Fruit fly (Drosophila melanogaster) whole organism, embryonic: ENCODE results near the gene CG7912.
A peak's percentile ranks its signal among the peaks of the same experiment; 100 is the strongest.

Experiments
- Atf-2 ChIP-seq: fragments of 200-800 bp; sonication (Bioruptor generic); optimal IDR thresholded peaks from 2 replicates; lab custom pipeline; 2016; ENCODE audit warnings: missing biosample characterization, missing genetic modification characterization
- B-H2 ChIP-seq: fragments of 200-800 bp; sonication (Bioruptor generic); optimal IDR thresholded peaks from 2 replicates; lab custom pipeline; 2018; ENCODE audit warnings: missing biosample characterization, mild to moderate bottlenecking, missing genetic modification characterization
- Bteb2 ChIP-seq: fragments of 200-800 bp; sonication (Bioruptor generic); optimal IDR thresholded peaks from 2 replicates; lab custom pipeline; 2016; ENCODE audit warnings: missing biosample characterization, missing genetic modification characterization
- CG10565 ChIP-seq: fragments of 200-800 bp; sonication (Bioruptor generic); optimal IDR thresholded peaks from 3 replicates; lab custom pipeline; 2016; ENCODE audit warnings: missing biosample characterization, mild to moderate bottlenecking, missing genetic modification characterization
- CG10654 ChIP-seq: fragments of 200-800 bp; sonication (Bioruptor generic); optimal IDR thresholded peaks from 2 replicates; lab custom pipeline; 2016; ENCODE audit warnings: missing biosample characterization, missing genetic modification characterization
- CG11695 ChIP-seq: fragments of 200-800 bp; sonication (Bioruptor generic); IDR thresholded peaks from 3 replicates; pipeline ENCODE4 v1.3.6; 2022; ENCODE audit warnings: missing biosample characterization, missing genetic modification characterization
- CG13287 ChIP-seq: fragments of 200-800 bp; sonication (Bioruptor generic); IDR thresholded peaks from 2 replicates; pipeline ENCODE4 v1.3.6; 2022; ENCODE audit warnings: missing biosample characterization, missing genetic modification characterization; ENCODE audit not compliant: partially characterized antibody
- CG13424 ChIP-seq: fragments of 200-800 bp; sonication (Bioruptor generic); optimal IDR thresholded peaks from 2 replicates; lab custom pipeline; 2019; ENCODE audit warnings: missing biosample characterization, mild to moderate bottlenecking, missing genetic modification characterization, moderate library complexity
- CG13624 ChIP-seq: fragments of 200-800 bp; sonication (Bioruptor generic); optimal IDR thresholded peaks from 2 replicates; lab custom pipeline; 2016; ENCODE audit warnings: missing biosample characterization, missing genetic modification characterization
- CG13894 ChIP-seq: fragments of 200-800 bp; sonication (Bioruptor generic); optimal IDR thresholded peaks from 3 replicates; lab custom pipeline; 2018; ENCODE audit warnings: missing biosample characterization, mild to moderate bottlenecking, missing genetic modification characterization, moderate library complexity
- CG16863 ChIP-seq: fragments of 200-800 bp; sonication (Bioruptor generic); optimal IDR thresholded peaks from 3 replicates; lab custom pipeline; 2016; ENCODE audit warnings: missing biosample characterization, missing genetic modification characterization
- CG17186 ChIP-seq: fragments of 200-800 bp; sonication (Bioruptor generic); optimal IDR thresholded peaks from 3 replicates; lab custom pipeline; 2017; ENCODE audit warnings: missing biosample characterization, missing genetic modification reagents, missing genetic modification characterization
- CG17612 ChIP-seq: fragments of 200-800 bp; sonication (Bioruptor generic); IDR thresholded peaks from 2 replicates; pipeline ENCODE4 v1.3.6; 2022; ENCODE audit warnings: missing biosample characterization, missing genetic modification characterization
- CG18011 ChIP-seq: fragments of 200-800 bp; sonication (Bioruptor generic); optimal IDR thresholded peaks from 2 replicates; lab custom pipeline; 2017; ENCODE audit warnings: missing biosample characterization, missing genetic modification characterization, mild to moderate bottlenecking, moderate library complexity, missing genotype
- CG18599 ChIP-seq: fragments of 200-800 bp; sonication (Bioruptor generic); optimal IDR thresholded peaks from 3 replicates; lab custom pipeline; 2017; ENCODE audit warnings: missing biosample characterization, missing genetic modification characterization, mild to moderate bottlenecking, moderate library complexity, missing genetic modification reagents
- CG2202 ChIP-seq: fragments of 200-800 bp; sonication (Bioruptor generic); optimal IDR thresholded peaks from 2 replicates; lab custom pipeline; 2018; ENCODE audit warnings: missing biosample characterization, mild to moderate bottlenecking, missing genetic modification characterization
- CG31441 ChIP-seq: fragments of 200-800 bp; sonication (Bioruptor generic); IDR thresholded peaks from 2 replicates; pipeline ENCODE4 v1.3.6; 2022; ENCODE audit warnings: missing biosample characterization, missing genetic modification characterization
- CG42726 ChIP-seq: fragments of 200-800 bp; sonication (Bioruptor generic); IDR thresholded peaks from 2 replicates; pipeline ENCODE4 v1.3.6; 2022; ENCODE audit warnings: missing biosample characterization, missing genetic modification characterization; ENCODE audit not compliant: partially characterized antibody
- CG6654 ChIP-seq: fragments of 200-800 bp; sonication (Bioruptor generic); optimal IDR thresholded peaks from 2 replicates; lab custom pipeline; 2017; ENCODE audit warnings: missing biosample characterization, mild to moderate bottlenecking, missing genetic modification characterization
- CG8281 ChIP-seq: fragments of 200-800 bp; sonication (Bioruptor generic); optimal IDR thresholded peaks from 2 replicates; lab custom pipeline; 2018; ENCODE audit warnings: missing biosample characterization, mild to moderate bottlenecking, missing genetic modification characterization, moderate library complexity
- CG8290 ChIP-seq, 3 experiments: fragments of 200-800 bp; sonication (Bioruptor generic); optimal IDR thresholded peaks; 2 replicates each; lab custom pipeline; 2016 to 2019; ENCODE audit warnings: missing biosample characterization in 3 of 3, missing genetic modification characterization in 3 of 3, mild to moderate bottlenecking in 2 of 3, moderate library complexity in 1 of 3
- Camta ChIP-seq: fragments of 200-800 bp; sonication (Bioruptor generic); optimal IDR thresholded peaks from 2 replicates; lab custom pipeline; 2016; ENCODE audit warnings: missing biosample characterization, missing genetic modification characterization
- CrebB ChIP-seq: fragments of 200-800 bp; sonication (Bioruptor generic); optimal IDR thresholded peaks from 3 replicates; lab custom pipeline; 2018; ENCODE audit warnings: missing biosample characterization, mild to moderate bottlenecking, missing genetic modification characterization
- D19B ChIP-seq: fragments of 200-800 bp; sonication (Bioruptor generic); optimal IDR thresholded peaks from 2 replicates; lab custom pipeline; 2017; ENCODE audit warnings: missing biosample characterization, mild to moderate bottlenecking, missing genetic modification characterization
- Eip74EF ChIP-seq, 2 experiments: fragments of 200-800 bp in 1 of 2; fragments of >200 bp in 1 of 2; sonication (Bioruptor generic) in 1 of 2; optimal IDR thresholded peaks; 2 replicates each; lab custom pipeline; 2017 to 2019; ENCODE audit warnings: missing biosample characterization in 2 of 2, missing genetic modification characterization in 2 of 2, mild to moderate bottlenecking in 1 of 2, moderate library complexity in 1 of 2
- H15 ChIP-seq: fragments of 200-800 bp; sonication (Bioruptor generic); IDR thresholded peaks from 3 replicates; pipeline ENCODE4 v1.3.6; 2022; ENCODE audit warnings: missing biosample characterization, missing genetic modification characterization
- HLH54F ChIP-seq: fragments of 200-800 bp; sonication (Bioruptor generic); optimal IDR thresholded peaks from 3 replicates; lab custom pipeline; 2016; ENCODE audit warnings: missing biosample characterization, missing genetic modification characterization
- Hmr ChIP-seq: fragments of 200-800 bp; sonication (Bioruptor generic); optimal IDR thresholded peaks from 3 replicates; lab custom pipeline; 2017; ENCODE audit warnings: mild to moderate bottlenecking, missing biosample characterization, missing genetic modification reagents, missing genetic modification characterization
- Hsf ChIP-seq: fragments of 200-800 bp; sonication (Bioruptor generic); optimal IDR thresholded peaks from 3 replicates; lab custom pipeline; 2016; ENCODE audit warnings: missing biosample characterization, missing genetic modification characterization
- Med ChIP-seq: fragments of 200-800 bp; sonication (Bioruptor generic); peaks from one replicate; lab custom pipeline; 2016; ENCODE audit warnings: missing biosample characterization, missing genetic modification characterization, mild to moderate bottlenecking, inconsistent platforms, moderate library complexity
- Optix ChIP-seq: fragments of 200-800 bp; sonication (Bioruptor generic); IDR thresholded peaks from 3 replicates; pipeline ENCODE4 v1.3.6; 2022; ENCODE audit warnings: missing biosample characterization, missing genetic modification characterization
- PHDP ChIP-seq: fragments of 200-800 bp; sonication (Bioruptor generic); optimal IDR thresholded peaks from 3 replicates; lab custom pipeline; 2018; ENCODE audit warnings: missing biosample characterization, mild to moderate bottlenecking, missing genetic modification characterization, moderate library complexity
- Six4 ChIP-seq: fragments of 200-800 bp; sonication (Bioruptor generic); optimal IDR thresholded peaks from 2 replicates; lab custom pipeline; 2016; ENCODE audit warnings: missing biosample characterization, missing genetic modification characterization
- TFAM ChIP-seq: fragments of 200-800 bp; sonication (Bioruptor generic); optimal IDR thresholded peaks from 2 replicates; lab custom pipeline; 2017; ENCODE audit warnings: missing biosample characterization, missing genetic modification characterization, inconsistent platforms
- Xrp1 ChIP-seq: fragments of 200-800 bp; sonication (Bioruptor generic); IDR thresholded peaks from 2 replicates; pipeline ENCODE4 v1.3.6; 2022; ENCODE audit warnings: missing biosample characterization, missing genetic modification characterization
- ara ChIP-seq: fragments of 200-800 bp; sonication (Bioruptor generic); IDR thresholded peaks from 2 replicates; pipeline ENCODE4 v1.3.6; 2022; ENCODE audit warnings: missing biosample characterization, missing genetic modification characterization
- ase ChIP-seq: fragments of 200-800 bp; sonication (Bioruptor generic); IDR thresholded peaks from 3 replicates; pipeline ENCODE4 v1.3.6; 2022; ENCODE audit warnings: missing biosample characterization, missing genetic modification characterization
- bbx ChIP-seq: fragments of 200-800 bp; sonication (Bioruptor generic); IDR thresholded peaks from 2 replicates; pipeline ENCODE4 v1.3.6; 2022; ENCODE audit warnings: missing biosample characterization, missing genetic modification characterization; ENCODE audit not compliant: partially characterized antibody
- chn ChIP-seq: fragments of 200-800 bp; sonication (Bioruptor generic); optimal IDR thresholded peaks from 2 replicates; lab custom pipeline; 2016; ENCODE audit warnings: missing biosample characterization, missing genetic modification characterization
- cwo ChIP-seq: fragments of 200-800 bp; sonication (Bioruptor generic); optimal IDR thresholded peaks from 3 replicates; lab custom pipeline; 2017; ENCODE audit warnings: missing biosample characterization, missing genetic modification characterization, mild to moderate bottlenecking, moderate library complexity, missing genetic modification reagents
- dm ChIP-seq: fragments of 200-800 bp; sonication (Bioruptor generic); optimal IDR thresholded peaks from 3 replicates; lab custom pipeline; 2016; ENCODE audit warnings: missing biosample characterization, missing genetic modification characterization
- gfzf ChIP-seq: fragments of 200-800 bp; sonication (Bioruptor generic); optimal IDR thresholded peaks from 2 replicates; lab custom pipeline; 2016; ENCODE audit warnings: missing biosample characterization, mild to moderate bottlenecking, missing genetic modification characterization, moderate library complexity
- hth ChIP-seq: fragments of >200 bp; optimal IDR thresholded peaks from 2 replicates; lab custom pipeline; 2017; ENCODE audit warnings: inconsistent platforms
- insv ChIP-seq, 2 experiments: fragments of 200-800 bp; sonication (Bioruptor generic); optimal IDR thresholded peaks; 3 replicates each; lab custom pipeline; 2016 to 2018; ENCODE audit warnings: missing biosample characterization in 2 of 2, missing genetic modification characterization in 2 of 2
- nerfin-2 ChIP-seq: fragments of 200-800 bp; sonication (Bioruptor generic); IDR thresholded peaks from 2 replicates; pipeline ENCODE4 v1.3.6; 2022; ENCODE audit warnings: missing biosample characterization, missing genetic modification characterization; ENCODE audit not compliant: partially characterized antibody
- prd ChIP-seq, 3 experiments: fragments of >200 bp in 2 of 3; fragments of 200-800 bp in 1 of 3; sonication (Bioruptor generic) in 1 of 3; optimal IDR thresholded peaks in 2 of 3; IDR thresholded peaks in 1 of 3; 2 replicates in 2 of 3; 3 replicates in 1 of 3; pipeline versions ENCODE4 v1.3.6 to Lab custom; 2017 to 2022; ENCODE audit warnings: missing biosample characterization in 1 of 3, missing genetic modification characterization in 1 of 3
- row ChIP-seq: fragments of 200-800 bp; sonication (Bioruptor generic); IDR thresholded peaks from 3 replicates; pipeline ENCODE4 v1.3.6; 2022; ENCODE audit warnings: missing biosample characterization, missing genetic modification characterization
- scrt ChIP-seq: fragments of 200-800 bp; sonication (Bioruptor generic); optimal IDR thresholded peaks from 2 replicates; lab custom pipeline; 2018; ENCODE audit warnings: missing biosample characterization, mild to moderate bottlenecking, missing genetic modification characterization, moderate library complexity
- ssp ChIP-seq: fragments of 200-800 bp; sonication (Bioruptor generic); IDR thresholded peaks from 2 replicates; pipeline ENCODE4 v1.3.6; 2022; ENCODE audit warnings: missing biosample characterization, missing genetic modification characterization

CG7912 gene

dm6 chr3R:30050448-30050847 is 41.5 kb upstream of the CG7912 start (continued):
- TF ChIP-seq Hsf (no peak), CG13424 (tag; lab: Kevin White, UChicago) (no peak), CG2202 (tag; lab: Kevin White, UChicago) (no peak), Optix (no peak), TFAM (GFP tag; lab: Kevin White, UChicago) (no peak), CG16863 (no peak), row (peak; percentile 30; the same call in 2 of the 3 replicates), PHDP (no peak), Med (GFP tag; lab: Kevin White, UChicago) (peak; percentile 53), cwo (GFP tag; lab: Kevin White, UChicago) (no peak), CG10654 (no peak), CG8281 (tag; lab: Kevin White, UChicago) (no peak), CG18011 (GFP tag; lab: Kevin White, UChicago) (no peak), D19B (GFP tag; lab: Kevin White, UChicago) (no peak), CG42726 (GFP tag; lab: Robert Waterston, UW) (no peak), bbx (no peak), CG17186 (GFP tag; lab: Kevin White, UChicago) (no peak), CG31441 (GFP tag; lab: Robert Waterston, UW) (no peak), Eip74EF (GFP tag; optimal IDR thresholded peaks at IDR 0.05; lab: Kevin White, UChicago) (no peak), Six4 (GFP tag; lab: Kevin White, UChicago) (no peak), dm (GFP tag; lab: Kevin White, UChicago) (no peak), CG8290 (GFP tag; optimal IDR thresholded peaks at IDR 0.05; lab: Kevin White, UChicago) (no peak), CG8290 (tag; optimal IDR thresholded peaks at IDR 0.05; lab: Kevin White, UChicago) (peak in 1 of 2 experiments; percentile 26), ssp (GFP tag; lab: Robert Waterston, UW) (no peak), scrt (no peak), ase (GFP tag; lab: Robert Waterston, UW) (no peak), Bteb2 (no peak), CG18599 (GFP tag; lab: Kevin White, UChicago) (no peak), CG13624 (GFP tag; lab: Kevin White, UChicago) (no peak), Hmr (no peak), CG13287 (GFP tag; lab: Robert Waterston, UW) (no peak), CrebB (tag; lab: Kevin White, UChicago) (no peak), CG17612 (peak; percentile 42; the same call in 1 of the 2 replicates), CG11695 (GFP tag; lab: Robert Waterston, UW) (no peak), Atf-2 (GFP tag; lab: Kevin White, UChicago) (no peak), nerfin-2 (no peak)

dm6 chr3R:30046029-30047001 is 37.3 kb upstream of the CG7912 start, which contains the start of the genes RpL32 and CG7943:
Gene RpL32 (minus strand): TSS chr3R:30046161.
Gene CG7943 (plus strand): TSS chr3R:30046470.
- TF ChIP-seq CG13894 (tag; lab: Kevin White, UChicago): peak; percentile 91
- TF ChIP-seq CG6654 (GFP tag; lab: Kevin White, UChicago): peak; percentile 84
- TF ChIP-seq H15 (GFP tag; lab: Robert Waterston, UW): peak; percentile 93
- TF ChIP-seq B-H2 (GFP tag; lab: Kevin White, UChicago): peak; percentile 95
- TF ChIP-seq gfzf (GFP tag; lab: Kevin White, UChicago): peak; percentile 75
- peak in 1 of 2 experiments; percentile 74 for TF ChIP-seq insv (GFP tag; optimal IDR thresholded peaks at IDR 0.05; lab: Kevin White, UChicago)
- TF ChIP-seq PHDP: peak; percentile 91
- peak; percentile 94 for TF ChIP-seq Xrp1 (GFP tag; lab: Robert Waterston, UW)
- TF ChIP-seq Camta: peak; percentile 98
- TF ChIP-seq CG10565 (GFP tag; lab: Kevin White, UChicago): peak; percentile 90
- TF ChIP-seq prd (optimal IDR thresholded peaks at IDR 0.05; lab: Kevin White, UChicago): no peak
- TF ChIP-seq prd (GFP tag; IDR thresholded peaks at IDR 0.05; lab: Robert Waterston, UW): peak; percentile 97
- peak; percentile 90 for TF ChIP-seq HLH54F (GFP tag; lab: Kevin White, UChicago)
- TF ChIP-seq chn (GFP tag; lab: Kevin White, UChicago): peak; percentile 90
- peak; percentile 90 for TF ChIP-seq ara (GFP tag; lab: Robert Waterston, UW)
- TF ChIP-seq hth (lab: Kevin White, UChicago): no peak
